Fruit fly (Drosophila melanogaster) whole organism, embryonic: ENCODE data around the gene yellow-b.

Experiments
- CG10267 ChIP-seq: fragments of 200-800 bp; sonication (Bioruptor generic); optimal IDR thresholded peaks from 2 replicates; lab custom pipeline; 2018; ENCODE audit warnings: missing biosample characterization, mild to moderate bottlenecking, missing genetic modification characterization, moderate library complexity
- CG10543 ChIP-seq: fragments of 200-800 bp; sonication (Bioruptor generic); optimal IDR thresholded peaks from 3 replicates; lab custom pipeline; 2017; ENCODE audit warnings: missing biosample characterization, mild to moderate bottlenecking, missing genetic modification characterization, moderate library complexity
- CG11696 ChIP-seq: fragments of 200-800 bp; sonication (Bioruptor generic); IDR thresholded peaks from 2 replicates; pipeline ENCODE4 v1.3.6; 2022; ENCODE audit warnings: missing biosample characterization, missing genetic modification characterization
- CG16863 ChIP-seq: fragments of 200-800 bp; sonication (Bioruptor generic); optimal IDR thresholded peaks from 3 replicates; lab custom pipeline; 2016; ENCODE audit warnings: missing biosample characterization, missing genetic modification characterization
- CG17385 ChIP-seq: fragments of 200-800 bp; sonication (Bioruptor generic); optimal IDR thresholded peaks from 3 replicates; lab custom pipeline; 2018; ENCODE audit warnings: missing biosample characterization, mild to moderate bottlenecking, missing genetic modification characterization
- CG18476 ChIP-seq: fragments of 200-800 bp; sonication (Bioruptor generic); optimal IDR thresholded peaks from 2 replicates; lab custom pipeline; 2016; ENCODE audit warnings: missing biosample characterization, mild to moderate bottlenecking, missing genetic modification characterization
- CG18764 ChIP-seq: fragments of 200-800 bp; sonication (Bioruptor generic); optimal IDR thresholded peaks from 3 replicates; lab custom pipeline; 2016; ENCODE audit warnings: missing biosample characterization, missing genetic modification characterization
- CG2116 ChIP-seq: fragments of 200-800 bp; sonication (Bioruptor generic); optimal IDR thresholded peaks from 3 replicates; lab custom pipeline; 2018; ENCODE audit warnings: missing biosample characterization, mild to moderate bottlenecking, missing genetic modification characterization
- CG2199 ChIP-seq: fragments of 200-800 bp; sonication (Bioruptor generic); IDR thresholded peaks from 3 replicates; pipeline ENCODE4 v1.3.6; 2022; ENCODE audit warnings: missing biosample characterization, missing genetic modification characterization
- CG3726 ChIP-seq: fragments of 200-800 bp; sonication (Bioruptor generic); IDR thresholded peaks from 3 replicates; pipeline ENCODE4, ENCODE4 v1.3.6; 2022; ENCODE audit warnings: missing biosample characterization, missing genetic modification characterization
- CG3995 ChIP-seq: fragments of 200-800 bp; sonication (Bioruptor generic); optimal IDR thresholded peaks from 3 replicates; lab custom pipeline; 2016; ENCODE audit warnings: missing biosample characterization, missing genetic modification characterization
- CG43689 ChIP-seq: fragments of 200-800 bp; sonication (Bioruptor generic); IDR thresholded peaks from 2 replicates; pipeline ENCODE4 v1.3.6; 2022; ENCODE audit warnings: missing biosample characterization, missing genetic modification characterization
- CG6254 ChIP-seq: fragments of 200-800 bp; sonication (Bioruptor generic); optimal IDR thresholded peaks from 3 replicates; lab custom pipeline; 2017; ENCODE audit warnings: mild to moderate bottlenecking, missing biosample characterization, missing genetic modification reagents, missing genetic modification characterization
- CG6791 ChIP-seq: fragments of 200-800 bp; sonication (Bioruptor generic); IDR thresholded peaks from 3 replicates; pipeline ENCODE4 v1.3.6; 2022; ENCODE audit warnings: missing biosample characterization, missing genetic modification characterization; ENCODE audit not compliant: partially characterized antibody
- CG8290 ChIP-seq, 3 experiments: fragments of 200-800 bp; sonication (Bioruptor generic); optimal IDR thresholded peaks; 2 replicates each; lab custom pipeline; 2016 to 2019; ENCODE audit warnings: missing biosample characterization in 3 of 3, missing genetic modification characterization in 3 of 3, mild to moderate bottlenecking in 2 of 3, moderate library complexity in 1 of 3
- Dip2 ChIP-seq: fragments of 200-800 bp; sonication (Bioruptor generic); IDR thresholded peaks from 2 replicates; pipeline ENCODE4 v1.3.6; 2022; ENCODE audit warnings: missing biosample characterization, missing genetic modification characterization
- E2f1 ChIP-seq: fragments of 200-800 bp; sonication (Bioruptor generic); IDR thresholded peaks from 2 replicates; pipeline ENCODE4 v1.3.6; 2022; ENCODE audit warnings: missing biosample characterization, missing genetic modification characterization
- Ets65A ChIP-seq: fragments of 200-800 bp; sonication (Bioruptor generic); peaks from one replicate; lab custom pipeline; 2016; ENCODE audit warnings: missing biosample characterization, missing genetic modification characterization
- Fer3 ChIP-seq: fragments of 200-800 bp; sonication (Bioruptor generic); optimal IDR thresholded peaks from 2 replicates; lab custom pipeline; 2018; ENCODE audit warnings: missing biosample characterization, mild to moderate bottlenecking, missing genetic modification characterization, moderate library complexity
- HLH54F ChIP-seq: fragments of 200-800 bp; sonication (Bioruptor generic); optimal IDR thresholded peaks from 3 replicates; lab custom pipeline; 2016; ENCODE audit warnings: missing biosample characterization, missing genetic modification characterization
- Lim3 ChIP-seq: fragments of 200-800 bp; sonication (Bioruptor generic); IDR thresholded peaks from 2 replicates; pipeline ENCODE4 v1.3.6; 2022; ENCODE audit warnings: missing biosample characterization, missing genetic modification characterization
- MTF-1 ChIP-seq: fragments of 200-800 bp; sonication (Bioruptor generic); optimal IDR thresholded peaks from 2 replicates; lab custom pipeline; 2018; ENCODE audit warnings: missing biosample characterization, mild to moderate bottlenecking, missing genetic modification characterization, borderline replicate concordance
- Mad ChIP-seq: fragments of 200-800 bp; sonication (Bioruptor generic); optimal IDR thresholded peaks from 2 replicates; lab custom pipeline; 2016; ENCODE audit warnings: missing biosample characterization, missing genetic modification characterization
- Neu2 ChIP-seq: fragments of 200-800 bp; sonication (Bioruptor generic); optimal IDR thresholded peaks from 3 replicates; lab custom pipeline; 2016; ENCODE audit warnings: missing biosample characterization, missing genetic modification characterization, borderline replicate concordance
- Sry-β ChIP-seq: fragments of 200-800 bp; sonication (Bioruptor generic); optimal IDR thresholded peaks from 2 replicates; lab custom pipeline; 2018; ENCODE audit warnings: missing biosample characterization, mild to moderate bottlenecking, missing genetic modification characterization, moderate library complexity
- Sry-δ ChIP-seq: fragments of 200-800 bp; sonication (Bioruptor generic); optimal IDR thresholded peaks from 2 replicates; lab custom pipeline; 2016; ENCODE audit warnings: missing biosample characterization, missing genetic modification characterization
- ac ChIP-seq: fragments of 200-800 bp; sonication (Bioruptor generic); optimal IDR thresholded peaks from 3 replicates; lab custom pipeline; 2017; ENCODE audit warnings: missing biosample characterization, mild to moderate bottlenecking, missing genetic modification characterization
- cg ChIP-seq: fragments of 200-800 bp; sonication (Bioruptor generic); optimal IDR thresholded peaks from 3 replicates; lab custom pipeline; 2019; ENCODE audit warnings: missing biosample characterization, mild to moderate bottlenecking, missing genetic modification characterization, moderate library complexity
- dati ChIP-seq: fragments of 200-800 bp; sonication (Bioruptor generic); IDR thresholded peaks from 2 replicates; pipeline ENCODE4 v1.3.6; 2022; ENCODE audit warnings: missing biosample characterization, missing genetic modification characterization
- dysf ChIP-seq: fragments of 200-800 bp; sonication (Bioruptor generic); IDR thresholded peaks from 3 replicates; pipeline ENCODE4 v1.3.6; 2022; ENCODE audit warnings: missing biosample characterization, missing genetic modification characterization
- kah ChIP-seq: fragments of 200-800 bp; sonication (Bioruptor generic); optimal IDR thresholded peaks from 2 replicates; lab custom pipeline; 2018; ENCODE audit warnings: missing biosample characterization, mild to moderate bottlenecking, missing genetic modification characterization
- lab ChIP-seq: fragments of 200-800 bp; sonication (Bioruptor generic); optimal IDR thresholded peaks from 3 replicates; lab custom pipeline; 2017; ENCODE audit warnings: missing biosample characterization, missing genetic modification characterization, mild to moderate bottlenecking, moderate library complexity, missing genetic modification reagents
- mirr ChIP-seq: fragments of 200-800 bp; sonication (Bioruptor generic); optimal IDR thresholded peaks from 3 replicates; lab custom pipeline; 2018; ENCODE audit warnings: missing biosample characterization, mild to moderate bottlenecking, missing genetic modification characterization
- nerfin-2 ChIP-seq: fragments of 200-800 bp; sonication (Bioruptor generic); IDR thresholded peaks from 2 replicates; pipeline ENCODE4 v1.3.6; 2022; ENCODE audit warnings: missing biosample characterization, missing genetic modification characterization; ENCODE audit not compliant: partially characterized antibody
- pfk ChIP-seq: fragments of 200-800 bp; sonication (Bioruptor generic); optimal IDR thresholded peaks from 2 replicates; lab custom pipeline; 2018; ENCODE audit warnings: missing biosample characterization, mild to moderate bottlenecking, missing genetic modification characterization, moderate library complexity
- psq ChIP-seq: fragments of 200-800 bp; sonication (Bioruptor generic); optimal IDR thresholded peaks from 2 replicates; lab custom pipeline; 2017; ENCODE audit warnings: missing biosample characterization, missing genetic modification characterization
- schlank ChIP-seq: fragments of 200-800 bp; sonication (Bioruptor generic); optimal IDR thresholded peaks from 2 replicates; lab custom pipeline; 2018; ENCODE audit warnings: missing biosample characterization, mild to moderate bottlenecking, missing genetic modification characterization
- sens ChIP-seq: fragments of 200-800 bp; sonication (Bioruptor generic); peaks from one replicate; lab custom pipeline; 2016; ENCODE audit warnings: missing biosample characterization, missing genetic modification characterization
- slp2 ChIP-seq: fragments of 200-800 bp; sonication (Bioruptor generic); optimal IDR thresholded peaks from 2 replicates; lab custom pipeline; 2016; ENCODE audit warnings: missing biosample characterization, missing genetic modification characterization
- sob ChIP-seq: fragments of 200-800 bp; sonication (Bioruptor generic); IDR thresholded peaks from 2 replicates; pipeline ENCODE4 v1.3.6; 2022; ENCODE audit warnings: missing biosample characterization, missing genetic modification characterization
- stwl ChIP-seq: fragments of 200-800 bp; sonication (Bioruptor generic); optimal IDR thresholded peaks from 3 replicates; lab custom pipeline; 2018; ENCODE audit warnings: missing biosample characterization, mild to moderate bottlenecking, missing genetic modification characterization, moderate library complexity
- toy ChIP-seq: fragments of 200-800 bp; sonication (Bioruptor generic); IDR thresholded peaks from 2 replicates; pipeline ENCODE4 v1.3.6; 2022; ENCODE audit warnings: missing biosample characterization, missing genetic modification characterization
- vfl ChIP-seq: fragments of 200-800 bp; sonication (Bioruptor generic); optimal IDR thresholded peaks from 2 replicates; lab custom pipeline; 2016; ENCODE audit warnings: missing biosample characterization, missing genetic modification characterization

The yellow-b gene

dm6 chr2L:16743055-16743805, 10.9 kb upstream of the yellow-b start, which contains the start of the genes LSm7 and BuGZ (continued):
- TF ChIP-seq dati = no peak
- no peak for TF ChIP-seq dysf (GFP tag; lab: Robert Waterston, UW)
- peak; percentile 43; the same call in 1 of the 2 replicates for TF ChIP-seq nerfin-2 (GFP tag; lab: Robert Waterston, UW)
- TF ChIP-seq CG11696 = no peak
- no peak for TF ChIP-seq vfl
- TF ChIP-seq CG43689 (GFP tag; lab: Robert Waterston, UW) = no peak
- TF ChIP-seq CG16863 (GFP tag; lab: Kevin White, UChicago) = no peak
- TF ChIP-seq Sry-δ (GFP tag; lab: Kevin White, UChicago) = peak; percentile 63
- TF ChIP-seq kah (GFP tag; lab: Kevin White, UChicago) = no peak
- TF ChIP-seq lab (GFP tag; lab: Kevin White, UChicago) = no peak
- no peak for TF ChIP-seq MTF-1 (GFP tag; lab: Kevin White, UChicago)
- TF ChIP-seq Sry-β (GFP tag; lab: Kevin White, UChicago) = no peak
- no peak for TF ChIP-seq Fer3 (tag; lab: Kevin White, UChicago)
- TF ChIP-seq E2f1 (GFP tag; lab: Robert Waterston, UW) = 0 out of 2 replicates have a peak, but pooled peaks have one; percentile 15
- no peak for TF ChIP-seq schlank (tag; lab: Kevin White, UChicago)
- TF ChIP-seq Neu2 (GFP tag; lab: Kevin White, UChicago) = no peak
- no peak for TF ChIP-seq toy (GFP tag; lab: Robert Waterston, UW)
- no peak for TF ChIP-seq CG18476 (GFP tag; lab: Kevin White, UChicago)
- no peak for TF ChIP-seq Lim3 (GFP tag; lab: Robert Waterston, UW)
- TF ChIP-seq pfk (GFP tag; lab: Kevin White, UChicago) = no peak

DNA sequence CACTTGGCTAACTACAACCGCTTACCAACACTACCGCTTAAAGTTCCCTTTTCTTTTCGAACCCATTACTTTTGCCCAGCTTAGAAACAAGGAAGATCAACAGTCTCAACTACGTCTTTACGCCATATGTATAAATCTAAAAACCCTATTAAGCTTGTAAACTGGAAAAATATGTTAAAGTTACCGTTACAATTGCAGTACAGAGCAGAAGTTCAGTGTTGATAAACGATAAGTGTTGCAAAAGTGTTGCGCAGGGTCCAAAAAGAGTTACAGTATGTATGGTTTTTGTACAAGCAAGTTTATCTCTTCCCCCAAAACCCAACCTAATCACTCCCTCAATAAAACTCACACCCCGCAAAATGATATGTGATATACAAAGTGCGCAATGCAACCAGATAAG, 7.0 kb upstream of the yellow-b start:
- TF ChIP-seq stwl (tag; lab: Kevin White, UChicago) = peak; percentile 95
- TF ChIP-seq psq (GFP tag; lab: Kevin White, UChicago) = no peak
- peak; percentile 33 for TF ChIP-seq CG8290 (GFP tag; optimal IDR thresholded peaks at IDR 0.05; lab: Kevin White, UChicago)
- TF ChIP-seq CG8290 (tag; optimal IDR thresholded peaks at IDR 0.05; lab: Kevin White, UChicago) = no peak
- TF ChIP-seq CG6791 (GFP tag; lab: Robert Waterston, UW) = 0 out of 3 replicates have a peak, but pooled peaks have one; percentile 42
- no peak for TF ChIP-seq Neu2 (GFP tag; lab: Kevin White, UChicago)
- no peak for TF ChIP-seq CG3995 (GFP tag; lab: Kevin White, UChicago)
- TF ChIP-seq CG10267 = peak; percentile 17

DNA sequence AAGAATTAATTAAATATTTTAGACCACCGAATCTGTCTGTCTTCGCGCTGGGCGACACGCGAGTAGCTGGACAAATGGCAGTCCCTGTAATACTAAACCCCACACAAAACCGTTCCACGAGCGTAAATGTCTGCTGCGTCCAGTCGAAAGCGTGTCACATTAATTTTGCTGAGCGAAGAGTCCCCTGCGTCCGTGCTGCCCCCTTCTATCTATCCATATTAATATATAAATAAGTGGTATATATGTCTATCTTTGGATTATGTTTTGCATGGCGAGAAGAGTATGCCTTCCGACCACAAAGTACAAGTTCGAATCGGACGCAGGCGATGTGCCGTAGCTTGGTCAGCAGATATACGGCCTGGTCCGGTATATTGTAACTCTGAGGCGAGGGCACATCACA, 1.8 kb upstream of the yellow-b start:
- peak; percentile 61 for TF ChIP-seq sens
- TF ChIP-seq mirr (GFP tag; lab: Kevin White, UChicago) = no peak
- TF ChIP-seq CG2199 (GFP tag; lab: Robert Waterston, UW) = 0 out of 3 replicates have a peak, but pooled peaks have one; percentile 58
- TF ChIP-seq cg (GFP tag; lab: Kevin White, UChicago) = no peak

DNA sequence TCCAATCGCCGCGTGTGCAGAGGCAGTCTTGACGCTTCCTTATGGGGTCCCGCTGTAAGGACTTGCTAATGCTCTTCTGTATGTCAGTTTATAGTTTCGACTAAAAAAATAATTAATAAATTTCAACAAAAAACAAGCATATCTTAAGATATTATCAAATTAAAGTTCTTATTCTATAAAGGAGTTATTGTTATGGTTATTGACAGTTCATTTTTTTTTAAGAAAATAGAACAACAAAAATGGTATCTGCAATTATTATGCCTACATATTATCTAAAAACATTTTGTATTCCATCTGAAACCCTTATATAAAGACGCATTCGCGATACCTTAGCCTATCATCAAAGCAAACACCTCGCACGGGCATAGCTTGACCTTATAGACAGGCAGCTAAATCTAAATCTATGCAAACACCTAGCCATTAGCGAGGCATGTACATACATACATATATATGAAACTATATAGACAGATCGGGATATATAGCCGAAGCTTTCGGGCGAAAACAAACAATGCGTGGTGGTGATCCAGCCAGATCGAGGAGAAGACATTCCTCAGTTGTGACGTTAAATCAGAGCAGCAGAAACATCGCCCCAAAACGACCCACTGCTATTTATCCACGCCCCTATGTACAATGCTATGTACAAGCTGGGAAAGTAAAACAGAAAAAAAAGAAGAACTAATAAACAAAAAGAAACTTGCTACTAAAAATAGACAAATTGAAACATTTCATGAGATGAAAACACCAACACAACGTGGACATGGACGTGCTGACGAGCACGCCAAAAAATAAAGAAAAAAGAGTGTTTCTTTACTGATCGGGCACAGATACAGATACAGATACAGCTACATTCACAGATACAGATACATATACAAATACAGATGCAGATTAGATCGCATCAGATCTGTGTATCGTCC, 6.6 kb downstream of the yellow-b start, which contains the start of gene ppk17:
TSS of gene ppk17 (minus strand) at position 51 of the 914 bp plus-strand sequence.
- TF ChIP-seq CG3726 (GFP tag; lab: Robert Waterston, UW) (no peak), HLH54F (GFP tag; lab: Kevin White, UChicago) (no peak), ac (GFP tag; lab: Kevin White, UChicago) (no peak), CG6254 (GFP tag; lab: Kevin White, UChicago) (no peak), sob (GFP tag; lab: Robert Waterston, UW) (no peak), CG17385 (GFP tag; lab: Kevin White, UChicago) (no peak), slp2 (GFP tag; lab: Kevin White, UChicago) (no peak), CG18764 (GFP tag; lab: Kevin White, UChicago) (no peak), Mad (GFP tag; lab: Kevin White, UChicago) (no peak), Ets65A (GFP tag; lab: Kevin White, UChicago) (no peak), CG10543 (GFP tag; lab: Kevin White, UChicago) (peak; percentile 59), CG2116 (GFP tag; lab: Kevin White, UChicago) (no peak), Dip2 (GFP tag; lab: Robert Waterston, UW) (no peak)
